Fruit fly (Drosophila melanogaster) S2 (cell line): ENCODE measurements around the gene CG12171.

ENCODE experiments used
- CG8478 ChIP-seq: fragments of >200 bp; optimal IDR thresholded peaks from 2 replicates; lab custom pipeline; 2018
- CTCF ChIP-seq, 2 experiments: fragments of >200 bp; optimal IDR thresholded peaks; 2 replicates each; lab custom pipeline; 2018

dm6 chr3R:5599521-5600360 lies 33.7 kb upstream of the CG12171 start:
- TF ChIP-seq CTCF (optimal IDR thresholded peaks at IDR 0.05; lab: Kevin White, UChicago) = no peak
- no peak for TF ChIP-seq CG8478 (lab: Kevin White, UChicago)
